Worm (Caenorhabditis elegans) whole organism, L3 larva: Measurements from ENCODE around the gene Y55F3C.17.

ENCODE experiments used
- R02D3.7 ChIP-seq: fragments of 150-350 bp; optimal IDR thresholded peaks from 2 replicates; lab custom pipeline; 2014; ENCODE audit warnings: missing biosample characterization, missing genetic modification characterization
- ama-1 ChIP-seq: fragments of 150-350 bp; optimal IDR thresholded peaks from 2 replicates; lab custom pipeline; 2018
- daf-12 ChIP-seq: fragments of 150-350 bp; optimal IDR thresholded peaks from 2 replicates; lab custom pipeline; 2014; ENCODE audit warnings: missing biosample characterization, missing genetic modification reagents, missing genetic modification characterization
- fkh-10 ChIP-seq: sonication (generic microtip); optimal IDR thresholded peaks from 2 replicates; lab custom pipeline; 2017; ENCODE audit warnings: missing biosample characterization, missing genetic modification reagents, missing genetic modification characterization
- mdl-1 ChIP-seq: fragments of 150-350 bp; optimal IDR thresholded peaks from 2 replicates; lab custom pipeline; 2014; ENCODE audit warnings: missing biosample characterization, missing genetic modification characterization
- nfya-1 ChIP-seq: sonication (generic microtip); optimal IDR thresholded peaks from 2 replicates; lab custom pipeline; 2017; ENCODE audit warnings: missing genetic modification characterization, mild to moderate bottlenecking, missing compliant biosample characterization, antibody characterized with exemption, moderate library complexity; ENCODE audit not compliant: insufficient read depth
- nhr-237 ChIP-seq: fragments of 150-350 bp; optimal IDR thresholded peaks from 2 replicates; lab custom pipeline; 2014; ENCODE audit warnings: missing biosample characterization, missing genetic modification characterization
- nhr-76 ChIP-seq: fragments of 150-350 bp; sonication (generic microtip); optimal IDR thresholded peaks from 5 replicates; lab custom pipeline; 2014; ENCODE audit warnings: missing biosample characterization, missing genetic modification characterization
- pha-4 ChIP-seq: fragments of 150-350 bp; optimal IDR thresholded peaks from 2 replicates; lab custom pipeline; 2014; ENCODE audit warnings: missing biosample characterization, missing genetic modification reagents, missing genetic modification characterization
- tbx-2 ChIP-seq: sonication (generic microtip); optimal IDR thresholded peaks from 2 replicates; lab custom pipeline; 2016; ENCODE audit warnings: mild to moderate bottlenecking, missing genetic modification characterization, missing compliant biosample characterization
- unc-62 ChIP-seq: fragments of 150-350 bp; sonication (generic microtip); optimal IDR thresholded peaks from 4 replicates; lab custom pipeline; 2014; ENCODE audit warnings: missing biosample characterization, missing genetic modification reagents, missing genetic modification characterization
- ztf-11 ChIP-seq: fragments of 150-350 bp; optimal IDR thresholded peaks from 2 replicates; lab custom pipeline; 2014; ENCODE audit warnings: missing biosample characterization, missing genetic modification characterization

DNA sequence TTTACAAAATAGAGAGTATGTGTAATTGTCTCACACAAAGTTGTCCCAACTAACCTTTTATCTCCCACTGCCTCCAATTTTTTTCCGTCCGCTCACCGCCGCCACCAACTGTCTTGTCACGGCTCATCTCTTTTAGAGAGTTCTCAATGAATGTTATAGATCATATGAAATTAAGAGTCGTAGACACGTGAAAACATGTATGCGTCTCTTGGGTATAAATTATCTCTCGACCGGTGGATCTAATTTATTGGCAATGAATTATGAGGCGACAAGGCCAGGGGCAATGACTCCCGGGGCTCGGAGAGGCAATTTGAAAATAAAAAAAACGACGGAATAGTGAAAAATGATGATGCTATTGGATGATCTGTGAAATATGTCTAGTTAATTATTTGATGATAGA is 42.5 kb upstream of the Y55F3C.17 start:
- TF ChIP-seq nhr-237 (no peak), mdl-1 (no peak), ama-1 (no peak), ztf-11 (no peak), nfya-1 (tag; lab: Kevin White, UChicago) (peak; percentile 17), daf-12 (no peak), fkh-10 (GFP tag; lab: Kevin White, UChicago) (no peak), R02D3.7 (tag; lab: Kevin White, UChicago) (no peak), pha-4 (tag; lab: Kevin White, UChicago) (no peak), nhr-76 (tag; lab: Kevin White, UChicago) (no peak), tbx-2 (tag; lab: Kevin White, UChicago) (no peak), unc-62 (GFP tag; lab: Kevin White, UChicago) (no peak)
